Fruit fly (Drosophila melanogaster) whole organism, prepupa: ENCODE results near the gene fru.

Source experiments
- Blimp-1 ChIP-seq: fragments of 200-800 bp; sonication (Bioruptor generic); optimal IDR thresholded peaks from 3 replicates; lab custom pipeline; 2017; ENCODE audit warnings: missing biosample characterization, missing genetic modification characterization, mild to moderate bottlenecking, moderate library complexity, missing genetic modification reagents
- CG10631 ChIP-seq: fragments of 200-800 bp; sonication (Bioruptor generic); optimal IDR thresholded peaks from 2 replicates; lab custom pipeline; 2016; ENCODE audit warnings: missing biosample characterization, missing genetic modification characterization
- CG10669 ChIP-seq: fragments of 200-800 bp; sonication (Bioruptor generic); optimal IDR thresholded peaks from 3 replicates; lab custom pipeline; 2018; ENCODE audit warnings: missing biosample characterization, mild to moderate bottlenecking, missing genetic modification characterization, moderate library complexity
- CG11762 ChIP-seq: fragments of 200-800 bp; sonication (Bioruptor generic); optimal IDR thresholded peaks from 3 replicates; lab custom pipeline; 2016; ENCODE audit warnings: missing biosample characterization, missing genetic modification characterization; ENCODE audit not compliant: insufficient read depth
- CG11902 ChIP-seq: fragments of 200-800 bp; sonication (Bioruptor generic); optimal IDR thresholded peaks from 3 replicates; lab custom pipeline; 2016; ENCODE audit warnings: missing biosample characterization, missing genetic modification characterization
- CG15336 ChIP-seq: fragments of 200-800 bp; sonication (Bioruptor generic); IDR thresholded peaks from 2 replicates; pipeline ENCODE4 v1.3.6; 2022; ENCODE audit warnings: missing biosample characterization, missing genetic modification characterization
- CG1621 ChIP-seq: fragments of 200-800 bp; sonication (Bioruptor generic); optimal IDR thresholded peaks from 3 replicates; lab custom pipeline; 2018; ENCODE audit warnings: missing biosample characterization, mild to moderate bottlenecking, missing genetic modification characterization
- CG16779 ChIP-seq: fragments of 200-800 bp; sonication (Bioruptor generic); optimal IDR thresholded peaks from 3 replicates; lab custom pipeline; 2017; ENCODE audit warnings: missing biosample characterization, mild to moderate bottlenecking, missing genetic modification characterization
- CG3032 ChIP-seq: fragments of 200-800 bp; optimal IDR thresholded peaks from 2 replicates; lab custom pipeline; 2019; ENCODE audit warnings: missing biosample characterization, mild to moderate bottlenecking, missing genetic modification characterization, moderate library complexity
- CG34406 ChIP-seq: fragments of 200-800 bp; sonication (Bioruptor generic); optimal IDR thresholded peaks from 3 replicates; lab custom pipeline; 2016; ENCODE audit warnings: missing biosample characterization, missing genetic modification characterization
- CG3919 ChIP-seq: fragments of 200-800 bp; sonication (Bioruptor generic); optimal IDR thresholded peaks from 3 replicates; lab custom pipeline; 2016; ENCODE audit warnings: missing biosample characterization, missing genetic modification characterization
- CG4318 ChIP-seq: fragments of 200-800 bp; sonication (Bioruptor generic); optimal IDR thresholded peaks from 3 replicates; lab custom pipeline; 2017; ENCODE audit warnings: missing biosample characterization, mild to moderate bottlenecking, missing genetic modification characterization
- CG6163 ChIP-seq: fragments of 200-800 bp; sonication (Bioruptor generic); IDR thresholded peaks from 3 replicates; pipeline ENCODE4 v1.3.6; 2022; ENCODE audit warnings: missing biosample characterization, missing genetic modification characterization
- CG6792 ChIP-seq: fragments of 200-800 bp; sonication (Bioruptor generic); optimal IDR thresholded peaks from 3 replicates; lab custom pipeline; 2016; ENCODE audit warnings: missing biosample characterization, missing genetic modification characterization
- CG6808 ChIP-seq: fragments of 200-800 bp; sonication (Bioruptor generic); optimal IDR thresholded peaks from 3 replicates; lab custom pipeline; 2017; ENCODE audit warnings: missing biosample characterization, missing genetic modification characterization, mild to moderate bottlenecking, moderate library complexity, missing genetic modification reagents
- CG7368 ChIP-seq: fragments of 200-800 bp; sonication (Bioruptor generic); optimal IDR thresholded peaks from 3 replicates; lab custom pipeline; 2016; ENCODE audit warnings: missing biosample characterization, missing genetic modification characterization
- CG8119 ChIP-seq: fragments of 200-800 bp; sonication (Bioruptor generic); IDR thresholded peaks from 3 replicates; pipeline ENCODE4 v1.3.6; 2022; ENCODE audit warnings: missing biosample characterization, missing genetic modification characterization
- CG8319 ChIP-seq: fragments of 200-800 bp; sonication (Bioruptor generic); optimal IDR thresholded peaks from 3 replicates; lab custom pipeline; 2016; ENCODE audit warnings: missing biosample characterization, missing genetic modification characterization
- CG8632 ChIP-seq: fragments of 200-800 bp; sonication (Bioruptor generic); optimal IDR thresholded peaks from 3 replicates; lab custom pipeline; 2016; ENCODE audit warnings: missing biosample characterization, missing genetic modification characterization
- CG9139 ChIP-seq: fragments of 200-800 bp; sonication (Bioruptor generic); optimal IDR thresholded peaks from 3 replicates; lab custom pipeline; 2017; ENCODE audit warnings: missing biosample characterization, mild to moderate bottlenecking, missing genetic modification characterization
- Eip78C ChIP-seq: fragments of 200-800 bp; sonication (Bioruptor generic); peaks from one replicate; lab custom pipeline; 2016; ENCODE audit warnings: missing biosample characterization, missing genetic modification characterization
- Eip93F ChIP-seq: fragments of 200-800 bp; sonication (Bioruptor generic); optimal IDR thresholded peaks from 2 replicates; lab custom pipeline; 2016; ENCODE audit warnings: missing biosample characterization, mild to moderate bottlenecking, missing genetic modification characterization
- Ets21C ChIP-seq: fragments of 200-800 bp; sonication (Bioruptor generic); optimal IDR thresholded peaks from 3 replicates; lab custom pipeline; 2016; ENCODE audit warnings: missing biosample characterization, missing genetic modification characterization
- Gug ChIP-seq: fragments of 200-800 bp; sonication (Bioruptor generic); IDR thresholded peaks from 2 replicates; pipeline ENCODE4 v1.3.6; 2022; ENCODE audit warnings: missing biosample characterization, missing genetic modification characterization
- Hr38 ChIP-seq: sonication (Bioruptor generic); optimal IDR thresholded peaks from 2 replicates; lab custom pipeline; 2016; ENCODE audit warnings: missing biosample characterization, missing genetic modification characterization
- Hr39 ChIP-seq: fragments of 200-800 bp; sonication (Bioruptor generic); optimal IDR thresholded peaks from 2 replicates; lab custom pipeline; 2016; ENCODE audit warnings: missing biosample characterization, missing genetic modification characterization
- Hr4 ChIP-seq: fragments of 200-800 bp; sonication (Bioruptor generic); optimal IDR thresholded peaks from 3 replicates; lab custom pipeline; 2016; ENCODE audit warnings: missing biosample characterization, missing genetic modification characterization
- Lpt ChIP-seq: fragments of 200-800 bp; sonication (Bioruptor generic); optimal IDR thresholded peaks from 3 replicates; lab custom pipeline; 2016; ENCODE audit warnings: missing biosample characterization, missing genetic modification characterization
- Met ChIP-seq: fragments of 200-800 bp; sonication (Bioruptor generic); optimal IDR thresholded peaks from 3 replicates; lab custom pipeline; 2016; ENCODE audit warnings: missing biosample characterization, missing genetic modification characterization
- OdsH ChIP-seq: fragments of 200-800 bp; sonication (Bioruptor generic); optimal IDR thresholded peaks from 3 replicates; lab custom pipeline; 2016; ENCODE audit warnings: missing biosample characterization, missing genetic modification characterization
- Smox ChIP-seq: fragments of 200-800 bp; sonication (Bioruptor generic); optimal IDR thresholded peaks from 3 replicates; lab custom pipeline; 2016; ENCODE audit warnings: missing biosample characterization, missing genetic modification characterization
- Sox14 ChIP-seq: fragments of 200-800 bp; sonication (Bioruptor generic); optimal IDR thresholded peaks from 3 replicates; lab custom pipeline; 2016; ENCODE audit warnings: missing biosample characterization, missing genetic modification characterization
- Sox15 ChIP-seq: fragments of 200-800 bp; sonication (Bioruptor generic); optimal IDR thresholded peaks from 3 replicates; lab custom pipeline; 2016; ENCODE audit warnings: missing biosample characterization, missing genetic modification characterization
- achi ChIP-seq: fragments of 200-800 bp; sonication (Bioruptor generic); optimal IDR thresholded peaks from 3 replicates; lab custom pipeline; 2016; ENCODE audit warnings: missing biosample characterization, missing genetic modification characterization
- acj6 ChIP-seq: fragments of 200-800 bp; sonication (Bioruptor generic); optimal IDR thresholded peaks from 3 replicates; lab custom pipeline; 2016; ENCODE audit warnings: missing biosample characterization, missing genetic modification characterization
- cyc ChIP-seq: fragments of 200-800 bp; sonication (Bioruptor generic); optimal IDR thresholded peaks from 3 replicates; lab custom pipeline; 2016; ENCODE audit warnings: missing biosample characterization, missing genetic modification characterization
- dac ChIP-seq: fragments of 200-800 bp; sonication (Bioruptor generic); optimal IDR thresholded peaks from 2 replicates; lab custom pipeline; 2017; ENCODE audit warnings: missing biosample characterization, mild to moderate bottlenecking, missing genetic modification characterization
- eg ChIP-seq: fragments of 200-800 bp; sonication (Bioruptor generic); IDR thresholded peaks from 3 replicates; pipeline ENCODE4 v1.3.6; 2022; ENCODE audit warnings: missing biosample characterization, missing genetic modification characterization
- fd59A ChIP-seq: fragments of 200-800 bp; sonication (Bioruptor generic); optimal IDR thresholded peaks from 2 replicates; lab custom pipeline; 2017; ENCODE audit warnings: missing biosample characterization, mild to moderate bottlenecking, missing genetic modification characterization, missing genetic modification reagents
- fd85E ChIP-seq: fragments of 200-800 bp; sonication (Bioruptor generic); optimal IDR thresholded peaks from 3 replicates; lab custom pipeline; 2016; ENCODE audit warnings: missing biosample characterization, missing genetic modification characterization
- fkh ChIP-seq: fragments of 200-800 bp; sonication (Bioruptor generic); optimal IDR thresholded peaks from 3 replicates; lab custom pipeline; 2017; ENCODE audit warnings: missing biosample characterization, mild to moderate bottlenecking, missing genetic modification characterization, moderate library complexity
- lz ChIP-seq: fragments of 200-800 bp; sonication (Bioruptor generic); optimal IDR thresholded peaks from 3 replicates; lab custom pipeline; 2016; ENCODE audit warnings: missing biosample characterization, missing genetic modification characterization
- net ChIP-seq: fragments of 200-800 bp; sonication (Bioruptor generic); optimal IDR thresholded peaks from 3 replicates; lab custom pipeline; 2016; ENCODE audit warnings: missing biosample characterization, missing genetic modification characterization
- pdm3 ChIP-seq: fragments of 200-800 bp; sonication (Bioruptor generic); optimal IDR thresholded peaks from 3 replicates; lab custom pipeline; 2016; ENCODE audit warnings: missing biosample characterization, missing genetic modification characterization
- salr ChIP-seq, 2 experiments: fragments of 200-800 bp; sonication (Bioruptor generic); optimal IDR thresholded peaks; 3 replicates each; lab custom pipeline; 2016 to 2018; ENCODE audit warnings: missing biosample characterization in 2 of 2, missing genetic modification characterization in 2 of 2, mild to moderate bottlenecking in 1 of 2
- ss ChIP-seq, 2 experiments: fragments of 200-800 bp; sonication (Bioruptor generic); optimal IDR thresholded peaks; 2 replicates in 1 of 2; 3 replicates in 1 of 2; lab custom pipeline; 2017 to 2018; ENCODE audit warnings: mild to moderate bottlenecking in 2 of 2, missing biosample characterization in 2 of 2, missing genetic modification characterization in 2 of 2, moderate library complexity in 1 of 2
- svp ChIP-seq: fragments of 200-800 bp; sonication (Bioruptor generic); peaks from one replicate; lab custom pipeline; 2016; ENCODE audit warnings: missing biosample characterization, missing genetic modification characterization
- topi ChIP-seq: fragments of 200-800 bp; sonication (Bioruptor generic); optimal IDR thresholded peaks from 3 replicates; lab custom pipeline; 2016; ENCODE audit warnings: missing biosample characterization, missing genetic modification characterization

Gene fru

dm6 chr3R:18458912-18459311, 86.5 kb downstream of the fru start (continued):
- TF ChIP-seq Lpt (GFP tag; lab: Kevin White, UChicago) (peak; percentile 17), acj6 (GFP tag; lab: Kevin White, UChicago) (peak; percentile 32), Sox15 (GFP tag; lab: Kevin White, UChicago) (no peak), CG3032 (tag; lab: Kevin White, UChicago) (peak; percentile 23), CG15336 (GFP tag; lab: Robert Waterston, UW) (peak; percentile 28; the same call in 1 of the 2 replicates), fkh (no peak), CG8319 (GFP tag; lab: Kevin White, UChicago) (no peak)

dm6 chr3R:18456196-18456781, 89.1 kb downstream of the fru start:
- peak; percentile 82 for TF ChIP-seq Gug (GFP tag; lab: Robert Waterston, UW)
- peak; percentile 88 for TF ChIP-seq Sox14
- no peak for TF ChIP-seq Blimp-1 (GFP tag; lab: Kevin White, UChicago)
- TF ChIP-seq cyc, result peak; percentile 59
- peak; percentile 80 for TF ChIP-seq CG6808 (GFP tag; lab: Kevin White, UChicago)
- peak; percentile 85 for TF ChIP-seq CG10631 (GFP tag; lab: Kevin White, UChicago)
- TF ChIP-seq Smox (GFP tag; lab: Kevin White, UChicago), result peak; percentile 63
- TF ChIP-seq acj6 (GFP tag; lab: Kevin White, UChicago), result peak; percentile 90
- TF ChIP-seq CG8632, result peak; percentile 86
- peak; percentile 80 for TF ChIP-seq CG8319 (GFP tag; lab: Kevin White, UChicago)
- peak; percentile 90 for TF ChIP-seq CG1621 (tag; lab: Kevin White, UChicago)
- TF ChIP-seq Hr38 (GFP tag; lab: Kevin White, UChicago), result no peak
- peak; percentile 69 for TF ChIP-seq CG4318
- TF ChIP-seq topi (GFP tag; lab: Kevin White, UChicago), result peak; percentile 70
- TF ChIP-seq Sox15 (GFP tag; lab: Kevin White, UChicago), result peak; percentile 71
- peak; percentile 80 to 83 for TF ChIP-seq salr (GFP tag; optimal IDR thresholded peaks at IDR 0.05; lab: Kevin White, UChicago)
- TF ChIP-seq OdsH, result peak; percentile 86
- no peak for TF ChIP-seq Eip93F (GFP tag; lab: Kevin White, UChicago)
- TF ChIP-seq CG6163 (GFP tag; lab: Robert Waterston, UW), result peak; percentile 96
- TF ChIP-seq CG9139 (GFP tag; lab: Kevin White, UChicago), result peak; percentile 59
- peak; percentile 87 for TF ChIP-seq eg
- TF ChIP-seq CG8119 (GFP tag; lab: Robert Waterston, UW), result peak; percentile 87
- peak; percentile 91 for TF ChIP-seq pdm3 (GFP tag; lab: Kevin White, UChicago)
- peak; percentile 25 for TF ChIP-seq fd85E
- TF ChIP-seq CG6792, result peak; percentile 88
- TF ChIP-seq lz, result peak; percentile 69
- TF ChIP-seq CG34406 (GFP tag; lab: Kevin White, UChicago), result peak; percentile 87
- TF ChIP-seq Met (GFP tag; lab: Kevin White, UChicago), result peak; percentile 73
- TF ChIP-seq svp (GFP tag; lab: Kevin White, UChicago), result peak; percentile 93
- peak; percentile 77 for TF ChIP-seq Hr39 (GFP tag; lab: Kevin White, UChicago)
- TF ChIP-seq achi (GFP tag; lab: Kevin White, UChicago), result peak; percentile 89
- peak; percentile 72 for TF ChIP-seq CG7368
- peak; percentile 86 for TF ChIP-seq CG15336 (GFP tag; lab: Robert Waterston, UW)
- peak; percentile 91 for TF ChIP-seq CG10669 (GFP tag; lab: Kevin White, UChicago)
- TF ChIP-seq CG11762 (GFP tag; lab: Kevin White, UChicago), result peak; percentile 81
- peak; percentile 89 for TF ChIP-seq CG3032 (tag; lab: Kevin White, UChicago)
- peak; percentile 63 to 86 for TF ChIP-seq ss (GFP tag; optimal IDR thresholded peaks at IDR 0.05; lab: Kevin White, UChicago)
- peak; percentile 88 for TF ChIP-seq net (GFP tag; lab: Kevin White, UChicago)
- TF ChIP-seq CG16779, result peak; percentile 72
- peak; percentile 69 for TF ChIP-seq CG11902 (GFP tag; lab: Kevin White, UChicago)
- peak; percentile 84 for TF ChIP-seq CG3919 (GFP tag; lab: Kevin White, UChicago)
- peak; percentile 88 for TF ChIP-seq fd59A (GFP tag; lab: Kevin White, UChicago)
- TF ChIP-seq dac (GFP tag; lab: Kevin White, UChicago), result peak; percentile 67
- peak; percentile 61 for TF ChIP-seq Ets21C
- TF ChIP-seq Lpt (GFP tag; lab: Kevin White, UChicago), result peak; percentile 63
- peak; percentile 97 for TF ChIP-seq Eip78C (GFP tag; lab: Kevin White, UChicago)
- TF ChIP-seq Hr4 (GFP tag; lab: Kevin White, UChicago), result peak; percentile 86
